Worm (Caenorhabditis elegans): Measurements from ENCODE around the gene Y39E4B.10.

- TF ChIP-seq Y56A3A.18 (GFP tag; IDR thresholded peaks at IDR 0.05), result no peak
- TF ChIP-seq mel-28 (tag; optimal IDR thresholded peaks at IDR 0.05; ENCODE audit: borderline replicate concordance), result no peak
Measured at ce11 chrIII:13164902-13165301, 12.2 kb upstream of the Y39E4B.10 start.
